Fruit fly (Drosophila melanogaster): Measurements from ENCODE around the gene Vha26.
A peak's percentile ranks its signal among the peaks of the same experiment; 100 is the strongest.

The Vha26 gene

dm6 chr3R:5624115-5624878, 32.7 kb downstream of the Vha26 start, which contains the start of the genes Dph4, Spec2 and RpL13A (continued):
- TF ChIP-seq CG10274 (GFP tag; optimal IDR thresholded peaks at IDR 0.05) (peak; percentile 87), CG3281 (GFP tag; optimal IDR thresholded peaks at IDR 0.05) (peak; percentile 96), Bgb (GFP tag; IDR thresholded peaks at IDR 0.05; ENCODE audit: partially characterized antibody) (no peak), mirr (GFP tag; optimal IDR thresholded peaks at IDR 0.05) (peak; percentile 98), CG6765 (GFP tag; optimal IDR thresholded peaks at IDR 0.05) (peak; percentile 97), lola (GFP tag; optimal IDR thresholded peaks at IDR 0.05) (peak in 1 of 3 experiments; percentile 70), CG4617 (GFP tag; optimal IDR thresholded peaks at IDR 0.05; ENCODE audit: borderline replicate concordance) (peak; percentile 83), CG13894 (tag; optimal IDR thresholded peaks at IDR 0.05) (peak; percentile 82), so (GFP tag; IDR thresholded peaks at IDR 0.05) (no peak), chn (GFP tag; optimal IDR thresholded peaks at IDR 0.05) (peak; percentile 86), run (tag; optimal IDR thresholded peaks at IDR 0.05) (peak; percentile 75), NFAT (GFP tag; IDR thresholded peaks at IDR 0.05) (no peak), CG12299 (tag; optimal IDR thresholded peaks at IDR 0.05) (peak; percentile 83), dpn (GFP tag; optimal IDR thresholded peaks at IDR 0.05) (peak; percentile 81 to 93), gcm (GFP tag; optimal IDR thresholded peaks at IDR 0.05) (peak; percentile 90), CoRest (tag; optimal IDR thresholded peaks at IDR 0.05) (peak; percentile 82), bowl (GFP tag; IDR thresholded peaks at IDR 0.05) (no peak), ato (GFP tag; IDR thresholded peaks at IDR 0.05; ENCODE audit: partially characterized antibody) (no peak), maf-S (GFP tag; optimal IDR thresholded peaks at IDR 0.05) (peak; percentile 88), ham (GFP tag; IDR thresholded peaks at IDR 0.05) (no peak), Optix (GFP tag; IDR thresholded peaks at IDR 0.05) (no peak), grau (tag; optimal IDR thresholded peaks at IDR 0.05) (peak; percentile 85), fu2 (GFP tag; optimal IDR thresholded peaks at IDR 0.05) (peak; percentile 88), dimm (GFP tag; IDR thresholded peaks at IDR 0.05) (no peak), CG12744 (GFP tag; optimal IDR thresholded peaks at IDR 0.05) (peak; percentile 93), phol (tag; optimal IDR thresholded peaks at IDR 0.05) (peak; percentile 94), emc (GFP tag; optimal IDR thresholded peaks at IDR 0.05) (peak; percentile 93), az2 (GFP tag; optimal IDR thresholded peaks at IDR 0.05) (peak; percentile 74), Stat92E (GFP tag; optimal IDR thresholded peaks at IDR 0.05) (peak in 1 of 3 experiments; percentile 59), nerfin-1 (tag; optimal IDR thresholded peaks at IDR 0.05) (peak; percentile 89), CG4730 (GFP tag; IDR thresholded peaks at IDR 0.05) (no peak), CG18262 (tag; optimal IDR thresholded peaks at IDR 0.05) (peak; percentile 82), Gsc (GFP tag; IDR thresholded peaks at IDR 0.05) (no peak), ab (GFP tag; optimal IDR thresholded peaks at IDR 0.05) (peak; percentile 16), fd64A (GFP tag; optimal IDR thresholded peaks at IDR 0.05) (peak; percentile 95), trem (tag; optimal IDR thresholded peaks at IDR 0.05) (peak; percentile 94), tna (GFP tag; IDR thresholded peaks at IDR 0.05; ENCODE audit: partially characterized antibody) (no peak), CG7987 (GFP tag; optimal IDR thresholded peaks at IDR 0.05) (peak; percentile 99), CG12659 (GFP tag; optimal IDR thresholded peaks at IDR 0.05) (peak; percentile 98), pb (GFP tag; optimal IDR thresholded peaks at IDR 0.05) (peak; percentile 95), Nf-YB (GFP tag; optimal IDR thresholded peaks at IDR 0.05) (peak; percentile 80), sug (tag; optimal IDR thresholded peaks at IDR 0.05) (peak; percentile 91), Vsx1 (GFP tag; optimal IDR thresholded peaks at IDR 0.05) (peak; percentile 92), Max (GFP tag; optimal IDR thresholded peaks at IDR 0.05) (peak; percentile 92), CG13775 (GFP tag; optimal IDR thresholded peaks at IDR 0.05) (peak; percentile 97), ERR (GFP tag; optimal IDR thresholded peaks at IDR 0.05) (peak; percentile 81), NK7.1 (GFP tag; optimal IDR thresholded peaks at IDR 0.05) (peak; percentile 90), kay (GFP tag; optimal IDR thresholded peaks at IDR 0.05) (peak; percentile 52)

All from whole organism, embryonic.